Fruit fly (Drosophila melanogaster) whole organism, embryonic: ENCODE measurements around the gene CG14971.

Experiments used
- CG11696 ChIP-seq: fragments of 200-800 bp; sonication (Bioruptor generic); IDR thresholded peaks from 2 replicates; pipeline ENCODE4 v1.3.6; 2022; ENCODE audit warnings: missing biosample characterization, missing genetic modification characterization
- CG1603 ChIP-seq: fragments of 200-800 bp; sonication (Bioruptor generic); optimal IDR thresholded peaks from 2 replicates; lab custom pipeline; 2019; ENCODE audit warnings: missing biosample characterization, mild to moderate bottlenecking, missing genetic modification characterization, moderate library complexity
- CG4404 ChIP-seq: fragments of 200-800 bp; sonication (Bioruptor generic); IDR thresholded peaks from 2 replicates; pipeline ENCODE4 v1.3.6; 2022; ENCODE audit warnings: missing biosample characterization, missing genetic modification characterization
- Chrac-16 ChIP-seq: fragments of 200-800 bp; sonication (Bioruptor generic); optimal IDR thresholded peaks from 3 replicates; lab custom pipeline; 2016; ENCODE audit warnings: missing biosample characterization, missing genetic modification characterization
- Dip2 ChIP-seq: fragments of 200-800 bp; sonication (Bioruptor generic); IDR thresholded peaks from 2 replicates; pipeline ENCODE4 v1.3.6; 2022; ENCODE audit warnings: missing biosample characterization, missing genetic modification characterization
- Taf1 ChIP-seq: fragments of 200-800 bp; sonication (Bioruptor generic); IDR thresholded peaks from 2 replicates; pipeline ENCODE4 v1.3.6; 2022; ENCODE audit warnings: missing biosample characterization, missing genetic modification characterization
- dan ChIP-seq: fragments of 200-800 bp; sonication (Bioruptor generic); IDR thresholded peaks from 2 replicates; pipeline ENCODE4 v1.3.6; 2022; ENCODE audit warnings: missing biosample characterization, missing genetic modification characterization
- ind ChIP-seq: fragments of 200-800 bp; sonication (Bioruptor generic); optimal IDR thresholded peaks from 3 replicates; lab custom pipeline; 2016; ENCODE audit warnings: missing biosample characterization, missing genetic modification characterization
- unpg ChIP-seq: fragments of 200-800 bp; sonication (Bioruptor generic); optimal IDR thresholded peaks from 3 replicates; lab custom pipeline; 2018; ENCODE audit warnings: missing biosample characterization, mild to moderate bottlenecking, missing genetic modification characterization, moderate library complexity
- usp ChIP-seq: fragments of >200 bp; optimal IDR thresholded peaks from 2 replicates; lab custom pipeline; 2017; ENCODE audit warnings: missing biosample characterization, missing genetic modification characterization

dm6 chr3L:3436838-3437663 lies 34.1 kb downstream of the CG14971 start:
- no peak for TF ChIP-seq usp (GFP tag; lab: Kevin White, UChicago)
- TF ChIP-seq Chrac-16 (GFP tag; lab: Kevin White, UChicago): no peak
- no peak for TF ChIP-seq dan (GFP tag; lab: Robert Waterston, UW)
- TF ChIP-seq CG4404: no peak
- no peak for TF ChIP-seq Dip2
- TF ChIP-seq CG1603 (tag; lab: Kevin White, UChicago): no peak
- TF ChIP-seq unpg (GFP tag; lab: Kevin White, UChicago): peak; percentile 55
- TF ChIP-seq ind: peak; percentile 16
- no peak for TF ChIP-seq Taf1 (GFP tag; lab: Robert Waterston, UW)
- TF ChIP-seq CG11696 (GFP tag; lab: Robert Waterston, UW): no peak
